Fruit fly (Drosophila melanogaster) whole organism, prepupa: ENCODE measurements around the gene Spn.

ENCODE experiments used
- Blimp-1 ChIP-seq: fragments of 200-800 bp; sonication (Bioruptor generic); optimal IDR thresholded peaks from 3 replicates; lab custom pipeline; 2017; ENCODE audit warnings: missing biosample characterization, missing genetic modification characterization, mild to moderate bottlenecking, moderate library complexity, missing genetic modification reagents
- CG10631 ChIP-seq: fragments of 200-800 bp; sonication (Bioruptor generic); optimal IDR thresholded peaks from 2 replicates; lab custom pipeline; 2016; ENCODE audit warnings: missing biosample characterization, missing genetic modification characterization
- CG11294 ChIP-seq: fragments of 200-800 bp; sonication (Bioruptor generic); IDR thresholded peaks from 2 replicates; pipeline ENCODE4 v1.3.6; 2022; ENCODE audit warnings: missing biosample characterization, missing genetic modification characterization
- CG11762 ChIP-seq: fragments of 200-800 bp; sonication (Bioruptor generic); optimal IDR thresholded peaks from 3 replicates; lab custom pipeline; 2016; ENCODE audit warnings: missing biosample characterization, missing genetic modification characterization; ENCODE audit not compliant: insufficient read depth
- CG15336 ChIP-seq: fragments of 200-800 bp; sonication (Bioruptor generic); IDR thresholded peaks from 2 replicates; pipeline ENCODE4 v1.3.6; 2022; ENCODE audit warnings: missing biosample characterization, missing genetic modification characterization
- CG1621 ChIP-seq: fragments of 200-800 bp; sonication (Bioruptor generic); optimal IDR thresholded peaks from 3 replicates; lab custom pipeline; 2018; ENCODE audit warnings: missing biosample characterization, mild to moderate bottlenecking, missing genetic modification characterization
- CG16779 ChIP-seq: fragments of 200-800 bp; sonication (Bioruptor generic); optimal IDR thresholded peaks from 3 replicates; lab custom pipeline; 2017; ENCODE audit warnings: missing biosample characterization, mild to moderate bottlenecking, missing genetic modification characterization
- CG32006 ChIP-seq: fragments of 200-800 bp; sonication (Bioruptor generic); optimal IDR thresholded peaks from 3 replicates; lab custom pipeline; 2017; ENCODE audit warnings: missing biosample characterization, mild to moderate bottlenecking, missing genetic modification characterization
- CG34406 ChIP-seq: fragments of 200-800 bp; sonication (Bioruptor generic); optimal IDR thresholded peaks from 3 replicates; lab custom pipeline; 2016; ENCODE audit warnings: missing biosample characterization, missing genetic modification characterization
- CG4318 ChIP-seq: fragments of 200-800 bp; sonication (Bioruptor generic); optimal IDR thresholded peaks from 3 replicates; lab custom pipeline; 2017; ENCODE audit warnings: missing biosample characterization, mild to moderate bottlenecking, missing genetic modification characterization
- CG6163 ChIP-seq: fragments of 200-800 bp; sonication (Bioruptor generic); IDR thresholded peaks from 3 replicates; pipeline ENCODE4 v1.3.6; 2022; ENCODE audit warnings: missing biosample characterization, missing genetic modification characterization
- CG6276 ChIP-seq: fragments of 200-800 bp; sonication (Bioruptor generic); optimal IDR thresholded peaks from 2 replicates; lab custom pipeline; 2017; ENCODE audit warnings: missing biosample characterization, mild to moderate bottlenecking, missing genetic modification characterization
- CG6792 ChIP-seq: fragments of 200-800 bp; sonication (Bioruptor generic); optimal IDR thresholded peaks from 3 replicates; lab custom pipeline; 2016; ENCODE audit warnings: missing biosample characterization, missing genetic modification characterization
- CG6808 ChIP-seq: fragments of 200-800 bp; sonication (Bioruptor generic); optimal IDR thresholded peaks from 3 replicates; lab custom pipeline; 2017; ENCODE audit warnings: missing biosample characterization, missing genetic modification characterization, mild to moderate bottlenecking, moderate library complexity, missing genetic modification reagents
- CG7368 ChIP-seq: fragments of 200-800 bp; sonication (Bioruptor generic); optimal IDR thresholded peaks from 3 replicates; lab custom pipeline; 2016; ENCODE audit warnings: missing biosample characterization, missing genetic modification characterization
- CG8119 ChIP-seq: fragments of 200-800 bp; sonication (Bioruptor generic); IDR thresholded peaks from 3 replicates; pipeline ENCODE4 v1.3.6; 2022; ENCODE audit warnings: missing biosample characterization, missing genetic modification characterization
- CG8319 ChIP-seq: fragments of 200-800 bp; sonication (Bioruptor generic); optimal IDR thresholded peaks from 3 replicates; lab custom pipeline; 2016; ENCODE audit warnings: missing biosample characterization, missing genetic modification characterization
- CG8632 ChIP-seq: fragments of 200-800 bp; sonication (Bioruptor generic); optimal IDR thresholded peaks from 3 replicates; lab custom pipeline; 2016; ENCODE audit warnings: missing biosample characterization, missing genetic modification characterization
- CG9139 ChIP-seq: fragments of 200-800 bp; sonication (Bioruptor generic); optimal IDR thresholded peaks from 3 replicates; lab custom pipeline; 2017; ENCODE audit warnings: missing biosample characterization, mild to moderate bottlenecking, missing genetic modification characterization
- Eip75B ChIP-seq: fragments of 200-800 bp; sonication (Bioruptor generic); optimal IDR thresholded peaks from 3 replicates; lab custom pipeline; 2016; ENCODE audit warnings: missing biosample characterization, missing genetic modification characterization
- Eip93F ChIP-seq: fragments of 200-800 bp; sonication (Bioruptor generic); optimal IDR thresholded peaks from 2 replicates; lab custom pipeline; 2016; ENCODE audit warnings: missing biosample characterization, mild to moderate bottlenecking, missing genetic modification characterization
- Ets96B ChIP-seq: fragments of 200-800 bp; optimal IDR thresholded peaks from 2 replicates; lab custom pipeline; 2019; ENCODE audit warnings: missing biosample characterization, mild to moderate bottlenecking, missing genetic modification characterization, moderate library complexity
- Hr39 ChIP-seq: fragments of 200-800 bp; sonication (Bioruptor generic); optimal IDR thresholded peaks from 2 replicates; lab custom pipeline; 2016; ENCODE audit warnings: missing biosample characterization, missing genetic modification characterization
- Lpt ChIP-seq: fragments of 200-800 bp; sonication (Bioruptor generic); optimal IDR thresholded peaks from 3 replicates; lab custom pipeline; 2016; ENCODE audit warnings: missing biosample characterization, missing genetic modification characterization
- OdsH ChIP-seq: fragments of 200-800 bp; sonication (Bioruptor generic); optimal IDR thresholded peaks from 3 replicates; lab custom pipeline; 2016; ENCODE audit warnings: missing biosample characterization, missing genetic modification characterization
- Sox14 ChIP-seq: fragments of 200-800 bp; sonication (Bioruptor generic); optimal IDR thresholded peaks from 3 replicates; lab custom pipeline; 2016; ENCODE audit warnings: missing biosample characterization, missing genetic modification characterization
- Sox15 ChIP-seq: fragments of 200-800 bp; sonication (Bioruptor generic); optimal IDR thresholded peaks from 3 replicates; lab custom pipeline; 2016; ENCODE audit warnings: missing biosample characterization, missing genetic modification characterization
- achi ChIP-seq: fragments of 200-800 bp; sonication (Bioruptor generic); optimal IDR thresholded peaks from 3 replicates; lab custom pipeline; 2016; ENCODE audit warnings: missing biosample characterization, missing genetic modification characterization
- acj6 ChIP-seq: fragments of 200-800 bp; sonication (Bioruptor generic); optimal IDR thresholded peaks from 3 replicates; lab custom pipeline; 2016; ENCODE audit warnings: missing biosample characterization, missing genetic modification characterization
- cyc ChIP-seq: fragments of 200-800 bp; sonication (Bioruptor generic); optimal IDR thresholded peaks from 3 replicates; lab custom pipeline; 2016; ENCODE audit warnings: missing biosample characterization, missing genetic modification characterization
- dac ChIP-seq: fragments of 200-800 bp; sonication (Bioruptor generic); optimal IDR thresholded peaks from 2 replicates; lab custom pipeline; 2017; ENCODE audit warnings: missing biosample characterization, mild to moderate bottlenecking, missing genetic modification characterization
- dsx ChIP-seq: fragments of 200-800 bp; optimal IDR thresholded peaks from 3 replicates; lab custom pipeline; 2019; ENCODE audit warnings: missing biosample characterization, mild to moderate bottlenecking, missing genetic modification characterization, moderate library complexity; ENCODE audit not compliant: poor library complexity, severe bottlenecking
- eg ChIP-seq: fragments of 200-800 bp; sonication (Bioruptor generic); IDR thresholded peaks from 3 replicates; pipeline ENCODE4 v1.3.6; 2022; ENCODE audit warnings: missing biosample characterization, missing genetic modification characterization
- esn ChIP-seq: fragments of 200-800 bp; sonication (Bioruptor generic); optimal IDR thresholded peaks from 2 replicates; lab custom pipeline; 2016; ENCODE audit warnings: missing biosample characterization, mild to moderate bottlenecking, missing genetic modification characterization, moderate library complexity
- fd59A ChIP-seq: fragments of 200-800 bp; sonication (Bioruptor generic); optimal IDR thresholded peaks from 2 replicates; lab custom pipeline; 2017; ENCODE audit warnings: missing biosample characterization, mild to moderate bottlenecking, missing genetic modification characterization, missing genetic modification reagents
- fd85E ChIP-seq: fragments of 200-800 bp; sonication (Bioruptor generic); optimal IDR thresholded peaks from 3 replicates; lab custom pipeline; 2016; ENCODE audit warnings: missing biosample characterization, missing genetic modification characterization
- fkh ChIP-seq: fragments of 200-800 bp; sonication (Bioruptor generic); optimal IDR thresholded peaks from 3 replicates; lab custom pipeline; 2017; ENCODE audit warnings: missing biosample characterization, mild to moderate bottlenecking, missing genetic modification characterization, moderate library complexity
- lz ChIP-seq: fragments of 200-800 bp; sonication (Bioruptor generic); optimal IDR thresholded peaks from 3 replicates; lab custom pipeline; 2016; ENCODE audit warnings: missing biosample characterization, missing genetic modification characterization
- net ChIP-seq: fragments of 200-800 bp; sonication (Bioruptor generic); optimal IDR thresholded peaks from 3 replicates; lab custom pipeline; 2016; ENCODE audit warnings: missing biosample characterization, missing genetic modification characterization
- pdm3 ChIP-seq: fragments of 200-800 bp; sonication (Bioruptor generic); optimal IDR thresholded peaks from 3 replicates; lab custom pipeline; 2016; ENCODE audit warnings: missing biosample characterization, missing genetic modification characterization
- salr ChIP-seq, 2 experiments: fragments of 200-800 bp; sonication (Bioruptor generic); optimal IDR thresholded peaks; 3 replicates each; lab custom pipeline; 2016 to 2018; ENCODE audit warnings: missing biosample characterization in 2 of 2, missing genetic modification characterization in 2 of 2, mild to moderate bottlenecking in 1 of 2
- svp ChIP-seq: fragments of 200-800 bp; sonication (Bioruptor generic); peaks from one replicate; lab custom pipeline; 2016; ENCODE audit warnings: missing biosample characterization, missing genetic modification characterization
- topi ChIP-seq: fragments of 200-800 bp; sonication (Bioruptor generic); optimal IDR thresholded peaks from 3 replicates; lab custom pipeline; 2016; ENCODE audit warnings: missing biosample characterization, missing genetic modification characterization
- vri ChIP-seq: fragments of 200-800 bp; sonication (Bioruptor generic); optimal IDR thresholded peaks from 3 replicates; lab custom pipeline; 2016; ENCODE audit warnings: missing biosample characterization, mild to moderate bottlenecking, missing genetic modification characterization

The Spn gene

dm6 chr3L:2481470-2481869 is 72.6 kb downstream of the Spn start (continued):
- TF ChIP-seq CG16779 (tag; lab: Kevin White, UChicago): no peak
- peak; percentile 68 for TF ChIP-seq CG8119 (GFP tag; lab: Robert Waterston, UW)
- TF ChIP-seq lz (GFP tag; lab: Kevin White, UChicago): peak; percentile 5
- peak; percentile 44 for TF ChIP-seq achi (GFP tag; lab: Kevin White, UChicago)
- peak; percentile 58 for TF ChIP-seq CG32006 (GFP tag; lab: Kevin White, UChicago)
- peak; percentile 45 for TF ChIP-seq topi
- no peak for TF ChIP-seq CG11294 (GFP tag; lab: Robert Waterston, UW)
- TF ChIP-seq CG15336 (GFP tag; lab: Robert Waterston, UW): peak; percentile 78
- TF ChIP-seq, all 60 proteins: peak for 39

dm6 chr3L:2480470-2480869 is 73.6 kb downstream of the Spn start:
- no peak for TF ChIP-seq esn (GFP tag; lab: Kevin White, UChicago)
- peak; percentile 42 for TF ChIP-seq dsx (GFP tag; lab: Kevin White, UChicago)
- TF ChIP-seq CG1621: no peak
- no peak for TF ChIP-seq net (GFP tag; lab: Kevin White, UChicago)
- peak; percentile 51 for TF ChIP-seq svp (GFP tag; lab: Kevin White, UChicago)
- TF ChIP-seq CG15336 (GFP tag; lab: Robert Waterston, UW): no peak
- TF ChIP-seq fd85E: no peak
- TF ChIP-seq CG34406 (GFP tag; lab: Kevin White, UChicago): no peak
- TF ChIP-seq vri: no peak
- no peak for TF ChIP-seq Blimp-1 (GFP tag; lab: Kevin White, UChicago)
- no peak for TF ChIP-seq Sox15
- TF ChIP-seq CG8632 (GFP tag; lab: Kevin White, UChicago): no peak
- no peak for TF ChIP-seq acj6 (GFP tag; lab: Kevin White, UChicago)
- no peak for TF ChIP-seq lz (GFP tag; lab: Kevin White, UChicago)
- no peak for TF ChIP-seq cyc (GFP tag; lab: Kevin White, UChicago)
- no peak for TF ChIP-seq eg (GFP tag; lab: Robert Waterston, UW)
- TF ChIP-seq Ets96B (tag; lab: Kevin White, UChicago): peak; percentile 0
- no peak for TF ChIP-seq Eip75B (GFP tag; lab: Kevin White, UChicago)
- no peak for TF ChIP-seq CG6276 (GFP tag; lab: Kevin White, UChicago)
- no peak for TF ChIP-seq fd59A (GFP tag; lab: Kevin White, UChicago)
- no peak for TF ChIP-seq Lpt
- peak; percentile 3 for TF ChIP-seq CG7368 (GFP tag; lab: Kevin White, UChicago)
- TF ChIP-seq CG6808 (GFP tag; lab: Kevin White, UChicago): no peak
- TF ChIP-seq topi: peak; percentile 24
- TF ChIP-seq CG10631 (GFP tag; lab: Kevin White, UChicago): no peak
- TF ChIP-seq Sox14 (GFP tag; lab: Kevin White, UChicago): no peak
- TF ChIP-seq, all 60 proteins: peak for 5

- TF ChIP-seq CG8119 (GFP tag; lab: Robert Waterston, UW) (peak; percentile 64), lz (GFP tag; lab: Kevin White, UChicago) (peak; percentile 75), fkh (no peak), CG6163 (GFP tag; lab: Robert Waterston, UW) (peak; percentile 71), CG11762 (GFP tag; lab: Kevin White, UChicago) (peak; percentile 87), eg (GFP tag; lab: Robert Waterston, UW) (peak; percentile 56; the same call in 2 of the 3 replicates), Hr39 (GFP tag; lab: Kevin White, UChicago) (peak; percentile 69), Blimp-1 (GFP tag; lab: Kevin White, UChicago) (peak; percentile 69), CG9139 (GFP tag; lab: Kevin White, UChicago) (peak; percentile 92), Lpt (peak; percentile 50), dac (peak; percentile 30), OdsH (peak; percentile 78), CG6276 (GFP tag; lab: Kevin White, UChicago) (peak; percentile 79), esn (GFP tag; lab: Kevin White, UChicago) (peak; percentile 83), fd85E (peak; percentile 40), Sox15 (peak; percentile 60), salr (GFP tag; optimal IDR thresholded peaks at IDR 0.05; lab: Kevin White, UChicago) (peak; percentile 51 to 68), pdm3 (peak; percentile 85), CG8319 (GFP tag; lab: Kevin White, UChicago) (peak; percentile 69), Ets96B (tag; lab: Kevin White, UChicago) (peak; percentile 95), CG8632 (GFP tag; lab: Kevin White, UChicago) (peak; percentile 81), CG15336 (GFP tag; lab: Robert Waterston, UW) (peak; percentile 56; the same call in 1 of the 2 replicates), CG6792 (GFP tag; lab: Kevin White, UChicago) (peak; percentile 82), CG16779 (tag; lab: Kevin White, UChicago) (peak; percentile 66), achi (GFP tag; lab: Kevin White, UChicago) (peak; percentile 81), vri (peak; percentile 54), cyc (GFP tag; lab: Kevin White, UChicago) (peak; percentile 79), CG4318 (GFP tag; lab: Kevin White, UChicago) (peak; percentile 4), Sox14 (GFP tag; lab: Kevin White, UChicago) (peak; percentile 84), dsx (GFP tag; lab: Kevin White, UChicago) (peak; percentile 92), Eip93F (GFP tag; lab: Kevin White, UChicago) (no peak), topi (peak; percentile 85)
These were observed 74.8 kb downstream of the Spn start for dm6 chr3L:2479250-2479649.
